Fruit fly (Drosophila melanogaster) whole organism, embryonic: Measurements from ENCODE around the gene CG7991.

Experiments
- Bgb ChIP-seq: fragments of 200-800 bp; sonication (Bioruptor generic); IDR thresholded peaks from 2 replicates; pipeline ENCODE4 v1.3.6; 2022; ENCODE audit warnings: missing biosample characterization, missing genetic modification characterization; ENCODE audit not compliant: partially characterized antibody
- CG10366 ChIP-seq: fragments of 200-800 bp; sonication (Bioruptor generic); IDR thresholded peaks from 2 replicates; pipeline ENCODE4 v1.3.6; 2022; ENCODE audit warnings: missing biosample characterization, missing genetic modification characterization
- CG11093 ChIP-seq: fragments of 200-800 bp; sonication (Bioruptor generic); IDR thresholded peaks from 3 replicates; pipeline ENCODE4 v1.3.6; 2022; ENCODE audit warnings: missing biosample characterization, missing genetic modification characterization
- CG11560 ChIP-seq: fragments of 200-800 bp; sonication (Bioruptor generic); IDR thresholded peaks from 3 replicates; pipeline ENCODE4 v1.3.6; 2022; ENCODE audit warnings: missing biosample characterization, missing genetic modification characterization
- CG11696 ChIP-seq: fragments of 200-800 bp; sonication (Bioruptor generic); IDR thresholded peaks from 2 replicates; pipeline ENCODE4 v1.3.6; 2022; ENCODE audit warnings: missing biosample characterization, missing genetic modification characterization
- CG12236 ChIP-seq: fragments of 200-800 bp; sonication (Bioruptor generic); optimal IDR thresholded peaks from 2 replicates; lab custom pipeline; 2016; ENCODE audit warnings: missing biosample characterization, missing genetic modification characterization
- CG13123 ChIP-seq: fragments of 200-800 bp; sonication (Bioruptor generic); optimal IDR thresholded peaks from 2 replicates; lab custom pipeline; 2016; ENCODE audit warnings: missing biosample characterization, missing genetic modification characterization
- CG17328 ChIP-seq: fragments of 200-800 bp; sonication (Bioruptor generic); IDR thresholded peaks from 2 replicates; pipeline ENCODE4 v1.3.6; 2022; ENCODE audit warnings: missing biosample characterization, missing genetic modification characterization
- CG17568 ChIP-seq: fragments of 200-800 bp; sonication (Bioruptor generic); optimal IDR thresholded peaks from 2 replicates; lab custom pipeline; 2018; ENCODE audit warnings: missing biosample characterization, mild to moderate bottlenecking, missing genetic modification characterization, moderate library complexity
- CG1832 ChIP-seq: fragments of 200-800 bp; sonication (Bioruptor generic); optimal IDR thresholded peaks from 2 replicates; lab custom pipeline; 2017; ENCODE audit warnings: missing biosample characterization, mild to moderate bottlenecking, missing genetic modification characterization, inconsistent platforms
- CG2120 ChIP-seq: fragments of 200-800 bp; sonication (Bioruptor generic); optimal IDR thresholded peaks from 3 replicates; lab custom pipeline; 2016; ENCODE audit warnings: missing biosample characterization, missing genetic modification characterization
- CG2199 ChIP-seq: fragments of 200-800 bp; sonication (Bioruptor generic); IDR thresholded peaks from 3 replicates; pipeline ENCODE4 v1.3.6; 2022; ENCODE audit warnings: missing biosample characterization, missing genetic modification characterization
- CG30020 ChIP-seq: fragments of 200-800 bp; optimal IDR thresholded peaks from 2 replicates; lab custom pipeline; 2019; ENCODE audit warnings: missing biosample characterization, mild to moderate bottlenecking, missing genetic modification characterization, moderate library complexity
- CG34376 ChIP-seq: fragments of 200-800 bp; sonication (Bioruptor generic); optimal IDR thresholded peaks from 2 replicates; lab custom pipeline; 2018; ENCODE audit warnings: missing biosample characterization, mild to moderate bottlenecking, missing genetic modification characterization
- CG4424 ChIP-seq: fragments of 200-800 bp; sonication (Bioruptor generic); optimal IDR thresholded peaks from 3 replicates; lab custom pipeline; 2016; ENCODE audit warnings: missing biosample characterization, missing genetic modification characterization
- CG4820 ChIP-seq: fragments of 200-800 bp; sonication (Bioruptor generic); optimal IDR thresholded peaks from 3 replicates; lab custom pipeline; 2016; ENCODE audit warnings: missing biosample characterization, missing genetic modification characterization
- CG6683 ChIP-seq: fragments of 200-800 bp; sonication (Bioruptor generic); optimal IDR thresholded peaks from 2 replicates; lab custom pipeline; 2017; ENCODE audit warnings: missing biosample characterization, mild to moderate bottlenecking, missing genetic modification characterization, missing genetic modification reagents
- CoRest ChIP-seq: fragments of 200-800 bp; sonication (Bioruptor generic); optimal IDR thresholded peaks from 3 replicates; lab custom pipeline; 2018; ENCODE audit warnings: missing biosample characterization, mild to moderate bottlenecking, missing genetic modification characterization, moderate library complexity
- Deaf1 ChIP-seq: fragments of 200-800 bp; optimal IDR thresholded peaks from 3 replicates; lab custom pipeline; 2019; ENCODE audit warnings: missing biosample characterization, mild to moderate bottlenecking, missing genetic modification characterization, moderate library complexity
- Dfd ChIP-seq, 2 experiments: fragments of >200 bp; optimal IDR thresholded peaks; 2 replicates each; lab custom pipeline; 2017; ENCODE audit warnings: missing biosample characterization in 2 of 2, missing genetic modification characterization in 2 of 2
- Dip3 ChIP-seq: fragments of 200-800 bp; sonication (Bioruptor generic); optimal IDR thresholded peaks from 3 replicates; lab custom pipeline; 2016; ENCODE audit warnings: missing biosample characterization, missing genetic modification characterization
- Gug ChIP-seq: fragments of 200-800 bp; sonication (Bioruptor generic); IDR thresholded peaks from 4 replicates; pipeline ENCODE4 v1.3.6; 2022; ENCODE audit warnings: missing biosample characterization, missing genetic modification characterization
- Med ChIP-seq: fragments of 200-800 bp; sonication (Bioruptor generic); peaks from one replicate; lab custom pipeline; 2016; ENCODE audit warnings: missing biosample characterization, missing genetic modification characterization, mild to moderate bottlenecking, inconsistent platforms, moderate library complexity
- NC2α ChIP-seq: fragments of 200-800 bp; sonication (Bioruptor generic); optimal IDR thresholded peaks from 2 replicates; lab custom pipeline; 2016; ENCODE audit warnings: missing biosample characterization, missing genetic modification characterization
- Neu2 ChIP-seq: fragments of 200-800 bp; sonication (Bioruptor generic); optimal IDR thresholded peaks from 3 replicates; lab custom pipeline; 2016; ENCODE audit warnings: missing biosample characterization, missing genetic modification characterization, borderline replicate concordance
- NfI ChIP-seq: fragments of 200-800 bp; sonication (Bioruptor generic); optimal IDR thresholded peaks from 3 replicates; lab custom pipeline; 2018; ENCODE audit warnings: missing biosample characterization, mild to moderate bottlenecking, missing genetic modification characterization, moderate library complexity
- Poxn ChIP-seq: fragments of 200-800 bp; sonication (Bioruptor generic); IDR thresholded peaks from 2 replicates; pipeline ENCODE4 v1.3.6; 2022; ENCODE audit warnings: missing biosample characterization, missing genetic modification characterization
- Ptx1 ChIP-seq: fragments of 200-800 bp; sonication (Bioruptor generic); IDR thresholded peaks from 2 replicates; pipeline ENCODE4 v1.3.6; 2022; ENCODE audit warnings: missing biosample characterization, missing genetic modification characterization
- Ravus ChIP-seq: fragments of 200-800 bp; sonication (Bioruptor generic); IDR thresholded peaks from 2 replicates; pipeline ENCODE4 v1.3.6; 2022; ENCODE audit warnings: missing biosample characterization, missing genetic modification characterization
- Usf ChIP-seq: fragments of 200-800 bp; sonication (Bioruptor generic); optimal IDR thresholded peaks from 2 replicates; lab custom pipeline; 2017; ENCODE audit warnings: missing genotype, missing biosample characterization, missing genetic modification characterization
- amos ChIP-seq: fragments of 200-800 bp; sonication (Bioruptor generic); IDR thresholded peaks from 2 replicates; pipeline ENCODE4 v1.3.6; 2022; ENCODE audit warnings: missing biosample characterization, missing genetic modification characterization; ENCODE audit not compliant: partially characterized antibody
- az2 ChIP-seq: fragments of 200-800 bp; sonication (Bioruptor generic); optimal IDR thresholded peaks from 3 replicates; lab custom pipeline; 2016; ENCODE audit warnings: missing biosample characterization, missing genetic modification characterization
- bowl ChIP-seq: fragments of 200-800 bp; sonication (Bioruptor generic); IDR thresholded peaks from 2 replicates; pipeline ENCODE4 v1.3.6; 2022; ENCODE audit warnings: missing biosample characterization, missing genetic modification characterization
- cas ChIP-seq: fragments of 200-800 bp; sonication (Bioruptor generic); IDR thresholded peaks from 2 replicates; pipeline ENCODE4 v1.3.6; 2022; ENCODE audit warnings: missing biosample characterization, missing genetic modification characterization
- cato ChIP-seq: fragments of 200-800 bp; sonication (Bioruptor generic); optimal IDR thresholded peaks from 2 replicates; lab custom pipeline; 2016; ENCODE audit warnings: missing biosample characterization, missing genetic modification characterization, borderline replicate concordance
- dpn ChIP-seq, 2 experiments: fragments of 200-800 bp; sonication (Bioruptor generic); optimal IDR thresholded peaks; 3 replicates each; lab custom pipeline; 2016; ENCODE audit warnings: missing biosample characterization in 2 of 2, missing genetic modification characterization in 2 of 2
- fd3F ChIP-seq: fragments of 200-800 bp; sonication (Bioruptor generic); optimal IDR thresholded peaks from 2 replicates; lab custom pipeline; 2018; ENCODE audit warnings: missing biosample characterization, mild to moderate bottlenecking, missing genetic modification characterization, moderate library complexity
- fd96Cb ChIP-seq: fragments of 200-800 bp; sonication (Bioruptor generic); optimal IDR thresholded peaks from 2 replicates; lab custom pipeline; 2018; ENCODE audit warnings: missing biosample characterization, mild to moderate bottlenecking, missing genetic modification characterization, moderate library complexity
- gce ChIP-seq: fragments of 200-800 bp; sonication (Bioruptor generic); IDR thresholded peaks from 3 replicates; pipeline ENCODE4 v1.3.6; 2022; ENCODE audit warnings: missing biosample characterization, missing genetic modification characterization
- gcm2 ChIP-seq: fragments of 200-800 bp; sonication (Bioruptor generic); optimal IDR thresholded peaks from 2 replicates; lab custom pipeline; 2016; ENCODE audit warnings: missing biosample characterization, missing genetic modification characterization
- lola ChIP-seq, 3 experiments: fragments of >200 bp in 2 of 3; fragments of 200-800 bp in 1 of 3; sonication (Bioruptor generic) in 1 of 3; optimal IDR thresholded peaks; 2 replicates each; lab custom pipeline; 2017 to 2019; ENCODE audit warnings: missing biosample characterization in 3 of 3, missing genetic modification characterization in 3 of 3, mild to moderate bottlenecking in 1 of 3, moderate library complexity in 1 of 3
- luna ChIP-seq: fragments of 200-800 bp; sonication (Bioruptor generic); optimal IDR thresholded peaks from 2 replicates; lab custom pipeline; 2016; ENCODE audit warnings: missing biosample characterization, missing genetic modification characterization
- nerfin-1 ChIP-seq: fragments of 200-800 bp; sonication (Bioruptor generic); optimal IDR thresholded peaks from 3 replicates; lab custom pipeline; 2019; ENCODE audit warnings: missing biosample characterization, mild to moderate bottlenecking, missing genetic modification characterization, moderate library complexity
- pan ChIP-seq, 4 experiments: fragments of >200 bp in 3 of 4; fragments of 200-800 bp in 1 of 4; sonication (Bioruptor generic) in 1 of 4; optimal IDR thresholded peaks in 3 of 4; IDR thresholded peaks in 1 of 4; 2 replicates each; pipeline versions ENCODE4 v1.3.6 to Lab custom; 2017 to 2022; ENCODE audit warnings: missing biosample characterization in 2 of 4, missing genetic modification characterization in 2 of 4, mixed read lengths in 1 of 4
- pros ChIP-seq: fragments of 200-800 bp; sonication (Bioruptor generic); optimal IDR thresholded peaks from 3 replicates; lab custom pipeline; 2019; ENCODE audit warnings: missing biosample characterization, mild to moderate bottlenecking, missing genetic modification characterization, moderate library complexity
- salm ChIP-seq: fragments of 200-800 bp; sonication (Bioruptor generic); optimal IDR thresholded peaks from 2 replicates; lab custom pipeline; 2018; ENCODE audit warnings: missing biosample characterization, mild to moderate bottlenecking, missing genetic modification characterization
- slp2 ChIP-seq: fragments of 200-800 bp; sonication (Bioruptor generic); optimal IDR thresholded peaks from 2 replicates; lab custom pipeline; 2016; ENCODE audit warnings: missing biosample characterization, missing genetic modification characterization
- trh ChIP-seq: fragments of 200-800 bp; sonication (Bioruptor generic); optimal IDR thresholded peaks from 2 replicates; lab custom pipeline; 2016; ENCODE audit warnings: missing biosample characterization, missing genetic modification characterization
- usp ChIP-seq: fragments of >200 bp; optimal IDR thresholded peaks from 2 replicates; lab custom pipeline; 2017; ENCODE audit warnings: missing biosample characterization, missing genetic modification characterization
- vnd ChIP-seq: fragments of 200-800 bp; sonication (Bioruptor generic); IDR thresholded peaks from 3 replicates; pipeline ENCODE4 v1.3.6; 2022; ENCODE audit warnings: missing biosample characterization, missing genetic modification characterization; ENCODE audit not compliant: partially characterized antibody

Gene CG7991

dm6 chr3L:1692122-1692786 lies 17.7 kb downstream of the CG7991 start (continued):
- TF ChIP-seq usp (no peak), pan (optimal IDR thresholded peaks at IDR 0.05; lab: Kevin White, UChicago) (no peak), pan (GFP tag; optimal IDR thresholded peaks at IDR 0.05 in 1 of 2, IDR thresholded peaks at IDR 0.05 in 1 of 2) (peak in 1 of 2 experiments; percentile 40), CG13123 (GFP tag; lab: Kevin White, UChicago) (no peak), lola (GFP tag; optimal IDR thresholded peaks at IDR 0.05; lab: Kevin White, UChicago) (no peak), nerfin-1 (tag; lab: Kevin White, UChicago) (no peak), CG1832 (GFP tag; lab: Kevin White, UChicago) (no peak), gce (GFP tag; lab: Robert Waterston, UW) (no peak), cas (GFP tag; lab: Robert Waterston, UW) (no peak), Usf (no peak), NfI (GFP tag; lab: Kevin White, UChicago) (no peak), fd3F (GFP tag; lab: Kevin White, UChicago) (no peak), Ravus (GFP tag; lab: Robert Waterston, UW) (no peak), CG17328 (GFP tag; lab: Robert Waterston, UW) (peak; percentile 45), luna (no peak), dpn (GFP tag; optimal IDR thresholded peaks at IDR 0.05; lab: Kevin White, UChicago) (no peak), CG11560 (tag; lab: Robert Waterston, UW) (no peak), fd96Cb (tag; lab: Kevin White, UChicago) (no peak), salm (tag; lab: Kevin White, UChicago) (no peak), Gug (GFP tag; lab: Robert Waterston, UW) (0 out of 4 replicates have a peak, but pooled peaks have one; percentile 11), Poxn (no peak), Neu2 (GFP tag; lab: Kevin White, UChicago) (no peak), pros (GFP tag; lab: Kevin White, UChicago) (no peak), CG6683 (GFP tag; lab: Kevin White, UChicago) (no peak), CG17568 (GFP tag; lab: Kevin White, UChicago) (no peak), Dfd (GFP tag; optimal IDR thresholded peaks at IDR 0.05; lab: Kevin White, UChicago) (no peak), CG30020 (tag; lab: Kevin White, UChicago) (no peak), bowl (no peak), az2 (no peak), slp2 (no peak), Bgb (GFP tag; lab: Robert Waterston, UW) (no peak), NC2α (GFP tag; lab: Kevin White, UChicago) (no peak), gcm2 (GFP tag; lab: Kevin White, UChicago) (no peak), CG12236 (GFP tag; lab: Kevin White, UChicago) (no peak), amos (GFP tag; lab: Robert Waterston, UW) (no peak), trh (GFP tag; lab: Kevin White, UChicago) (no peak), CG2120 (GFP tag; lab: Kevin White, UChicago) (no peak), CG11696 (peak; percentile 73), Deaf1 (tag; lab: Kevin White, UChicago) (no peak), CG34376 (no peak), CoRest (tag; lab: Kevin White, UChicago) (no peak), CG2199 (GFP tag; lab: Robert Waterston, UW) (no peak), Ptx1 (0 out of 2 replicates have a peak, but pooled peaks have one; percentile 14), CG10366 (GFP tag; lab: Robert Waterston, UW) (peak; percentile 14; the same call in 1 of the 2 replicates), CG11093 (no peak), CG4820 (GFP tag; lab: Kevin White, UChicago) (no peak), Med (GFP tag; lab: Kevin White, UChicago) (no peak), CG4424 (GFP tag; lab: Kevin White, UChicago) (no peak), cato (GFP tag; lab: Kevin White, UChicago) (no peak), Dip3 (GFP tag; lab: Kevin White, UChicago) (no peak), vnd (GFP tag; lab: Robert Waterston, UW) (no peak)
